Fruit fly (Drosophila melanogaster) whole organism, embryonic: ENCODE measurements around the gene Trf.

Experiments
- CG12104 ChIP-seq: fragments of 200-800 bp; sonication (Bioruptor generic); optimal IDR thresholded peaks from 3 replicates; lab custom pipeline; 2016; ENCODE audit warnings: missing biosample characterization, missing genetic modification characterization
- CG1233 ChIP-seq: fragments of 200-800 bp; sonication (Bioruptor generic); optimal IDR thresholded peaks from 4 replicates; lab custom pipeline; 2018; ENCODE audit warnings: missing biosample characterization, mild to moderate bottlenecking, missing genetic modification characterization
- CG12391 ChIP-seq: fragments of 200-800 bp; sonication (Bioruptor generic); optimal IDR thresholded peaks from 3 replicates; lab custom pipeline; 2018; ENCODE audit warnings: missing biosample characterization, mild to moderate bottlenecking, missing genetic modification characterization, moderate library complexity
- CG13894 ChIP-seq: fragments of 200-800 bp; sonication (Bioruptor generic); optimal IDR thresholded peaks from 3 replicates; lab custom pipeline; 2018; ENCODE audit warnings: missing biosample characterization, mild to moderate bottlenecking, missing genetic modification characterization, moderate library complexity
- CG14710 ChIP-seq: fragments of 200-800 bp; sonication (Bioruptor generic); optimal IDR thresholded peaks from 3 replicates; lab custom pipeline; 2019; ENCODE audit warnings: missing biosample characterization, mild to moderate bottlenecking, missing genetic modification characterization, moderate library complexity
- CG1529 ChIP-seq: fragments of 200-800 bp; sonication (Bioruptor generic); optimal IDR thresholded peaks from 3 replicates; lab custom pipeline; 2018; ENCODE audit warnings: missing biosample characterization, missing genetic modification characterization
- CG15479 ChIP-seq: fragments of 200-800 bp; sonication (Bioruptor generic); optimal IDR thresholded peaks from 3 replicates; lab custom pipeline; 2019; ENCODE audit warnings: missing biosample characterization, mild to moderate bottlenecking, missing genetic modification characterization, moderate library complexity
- CG16779 ChIP-seq: fragments of 200-800 bp; sonication (Bioruptor generic); IDR thresholded peaks from 2 replicates; pipeline ENCODE4 v1.3.6; 2022; ENCODE audit warnings: missing biosample characterization, missing genetic modification characterization
- CG18011 ChIP-seq: fragments of 200-800 bp; sonication (Bioruptor generic); optimal IDR thresholded peaks from 2 replicates; lab custom pipeline; 2017; ENCODE audit warnings: missing biosample characterization, missing genetic modification characterization, mild to moderate bottlenecking, moderate library complexity, missing genotype
- CG4854 ChIP-seq: fragments of 200-800 bp; sonication (Bioruptor generic); optimal IDR thresholded peaks from 2 replicates; lab custom pipeline; 2016; ENCODE audit warnings: missing biosample characterization, missing genetic modification characterization, inconsistent platforms
- CG6683 ChIP-seq: fragments of 200-800 bp; sonication (Bioruptor generic); optimal IDR thresholded peaks from 2 replicates; lab custom pipeline; 2017; ENCODE audit warnings: missing biosample characterization, mild to moderate bottlenecking, missing genetic modification characterization, missing genetic modification reagents
- CG8388 ChIP-seq: fragments of 200-800 bp; sonication (Bioruptor generic); optimal IDR thresholded peaks from 2 replicates; lab custom pipeline; 2019; ENCODE audit warnings: missing biosample characterization, mild to moderate bottlenecking, missing genetic modification characterization, moderate library complexity
- CG9215 ChIP-seq: fragments of 200-800 bp; sonication (Bioruptor generic); IDR thresholded peaks from 2 replicates; pipeline ENCODE4 v1.3.6; 2022; ENCODE audit warnings: missing biosample characterization, missing genetic modification characterization
- CTCF ChIP-seq: fragments of 200-800 bp; sonication (Bioruptor generic); optimal IDR thresholded peaks from 2 replicates; lab custom pipeline; 2017; ENCODE audit warnings: missing biosample characterization, mild to moderate bottlenecking, missing genetic modification characterization, moderate library complexity
- D ChIP-seq, 2 experiments: fragments of 200-800 bp in 1 of 2; fragments of >200 bp in 1 of 2; sonication (Bioruptor generic) in 1 of 2; optimal IDR thresholded peaks; 2 replicates in 1 of 2; 3 replicates in 1 of 2; lab custom pipeline; 2017; ENCODE audit warnings: mild to moderate bottlenecking in 1 of 2, missing biosample characterization in 1 of 2, missing genetic modification characterization in 1 of 2, missing genetic modification reagents in 1 of 2
- E2f1 ChIP-seq: fragments of 200-800 bp; sonication (Bioruptor generic); IDR thresholded peaks from 2 replicates; pipeline ENCODE4 v1.3.6; 2022; ENCODE audit warnings: missing biosample characterization, missing genetic modification characterization
- E2f2 ChIP-seq: fragments of 200-800 bp; sonication (Bioruptor generic); IDR thresholded peaks from 2 replicates; pipeline ENCODE4 v1.3.6; 2022; ENCODE audit warnings: missing biosample characterization, missing genetic modification characterization
- Gsc ChIP-seq: fragments of 200-800 bp; sonication (Bioruptor generic); IDR thresholded peaks from 2 replicates; pipeline ENCODE4 v1.3.6; 2022; ENCODE audit warnings: missing biosample characterization, missing genetic modification characterization
- HLH3B ChIP-seq: fragments of 200-800 bp; sonication (Bioruptor generic); IDR thresholded peaks from 2 replicates; pipeline ENCODE4 v1.3.6; 2022; ENCODE audit warnings: missing biosample characterization, missing genetic modification characterization
- HmgZ ChIP-seq: fragments of 200-800 bp; sonication (Bioruptor generic); optimal IDR thresholded peaks from 2 replicates; lab custom pipeline; 2018; ENCODE audit warnings: missing biosample characterization, mild to moderate bottlenecking, missing genetic modification characterization
- Hmr ChIP-seq: fragments of 200-800 bp; sonication (Bioruptor generic); optimal IDR thresholded peaks from 3 replicates; lab custom pipeline; 2017; ENCODE audit warnings: mild to moderate bottlenecking, missing biosample characterization, missing genetic modification reagents, missing genetic modification characterization
- Jarid2 ChIP-seq: fragments of 200-800 bp; sonication (Bioruptor generic); optimal IDR thresholded peaks from 3 replicates; lab custom pipeline; 2017; ENCODE audit warnings: mild to moderate bottlenecking, missing biosample characterization, missing genetic modification reagents, missing genetic modification characterization
- Nf-YC ChIP-seq: fragments of 200-800 bp; optimal IDR thresholded peaks from 3 replicates; lab custom pipeline; 2019; ENCODE audit warnings: missing biosample characterization, mild to moderate bottlenecking, missing genetic modification characterization, moderate library complexity
- Oli ChIP-seq: fragments of 200-800 bp; sonication (Bioruptor generic); optimal IDR thresholded peaks from 2 replicates; lab custom pipeline; 2018; ENCODE audit warnings: missing biosample characterization, mild to moderate bottlenecking, missing genetic modification characterization, moderate library complexity
- Optix ChIP-seq: fragments of 200-800 bp; sonication (Bioruptor generic); IDR thresholded peaks from 3 replicates; pipeline ENCODE4 v1.3.6; 2022; ENCODE audit warnings: missing biosample characterization, missing genetic modification characterization
- Poxn ChIP-seq: fragments of 200-800 bp; sonication (Bioruptor generic); IDR thresholded peaks from 2 replicates; pipeline ENCODE4 v1.3.6; 2022; ENCODE audit warnings: missing biosample characterization, missing genetic modification characterization
- Side ChIP-seq: fragments of 200-800 bp; sonication (Bioruptor generic); optimal IDR thresholded peaks from 2 replicates; lab custom pipeline; 2016; ENCODE audit warnings: missing biosample characterization, missing genetic modification characterization
- ac ChIP-seq: fragments of 200-800 bp; sonication (Bioruptor generic); optimal IDR thresholded peaks from 3 replicates; lab custom pipeline; 2017; ENCODE audit warnings: missing biosample characterization, mild to moderate bottlenecking, missing genetic modification characterization
- al ChIP-seq: fragments of 200-800 bp; sonication (Bioruptor generic); IDR thresholded peaks from 2 replicates; pipeline ENCODE4 v1.3.6; 2022; ENCODE audit warnings: missing biosample characterization, missing genetic modification characterization
- ato ChIP-seq: fragments of 200-800 bp; sonication (Bioruptor generic); IDR thresholded peaks from 2 replicates; pipeline ENCODE4 v1.3.6; 2022; ENCODE audit warnings: missing biosample characterization, missing genetic modification characterization; ENCODE audit not compliant: partially characterized antibody
- bab2 ChIP-seq: fragments of 200-800 bp; sonication (Bioruptor generic); optimal IDR thresholded peaks from 2 replicates; lab custom pipeline; 2016; ENCODE audit warnings: missing biosample characterization, missing genetic modification characterization
- dimm ChIP-seq: fragments of 200-800 bp; sonication (Bioruptor generic); IDR thresholded peaks from 2 replicates; pipeline ENCODE4 v1.3.6; 2022; ENCODE audit warnings: missing biosample characterization, missing genetic modification characterization
- dmrt11E ChIP-seq: fragments of 200-800 bp; sonication (Bioruptor generic); optimal IDR thresholded peaks from 3 replicates; lab custom pipeline; 2018; ENCODE audit warnings: missing biosample characterization, mild to moderate bottlenecking, missing genetic modification characterization, moderate library complexity
- dysf ChIP-seq: fragments of 200-800 bp; sonication (Bioruptor generic); IDR thresholded peaks from 3 replicates; pipeline ENCODE4 v1.3.6; 2022; ENCODE audit warnings: missing biosample characterization, missing genetic modification characterization
- eve ChIP-seq, 2 experiments: fragments of >200 bp; optimal IDR thresholded peaks; 2 replicates each; lab custom pipeline; 2017; ENCODE audit warnings: missing biosample characterization in 2 of 2, missing genetic modification characterization in 2 of 2
- eyg ChIP-seq: fragments of 200-800 bp; sonication (Bioruptor generic); optimal IDR thresholded peaks from 3 replicates; lab custom pipeline; 2016; ENCODE audit warnings: missing biosample characterization, missing genetic modification characterization
- ftz-f1 ChIP-seq: fragments of 200-800 bp; sonication (Bioruptor generic); optimal IDR thresholded peaks from 2 replicates; lab custom pipeline; 2016; ENCODE audit warnings: missing biosample characterization, missing genetic modification characterization
- gfzf ChIP-seq: fragments of 200-800 bp; sonication (Bioruptor generic); optimal IDR thresholded peaks from 2 replicates; lab custom pipeline; 2016; ENCODE audit warnings: missing biosample characterization, mild to moderate bottlenecking, missing genetic modification characterization, moderate library complexity
- hkb ChIP-seq, 2 experiments: fragments of 200-800 bp in 1 of 2; fragments of >200 bp in 1 of 2; sonication (Bioruptor generic) in 1 of 2; IDR thresholded peaks in 1 of 2; optimal IDR thresholded peaks in 1 of 2; 2 replicates each; pipeline versions ENCODE4 v1.3.6 to Lab custom; 2017 to 2022; ENCODE audit warnings: missing biosample characterization in 1 of 2, missing genetic modification characterization in 1 of 2
- jing ChIP-seq: fragments of 200-800 bp; sonication (Bioruptor generic); optimal IDR thresholded peaks from 2 replicates; lab custom pipeline; 2018; ENCODE audit warnings: missing biosample characterization, mild to moderate bottlenecking, missing genetic modification characterization
- knrl ChIP-seq: fragments of 200-800 bp; sonication (Bioruptor generic); IDR thresholded peaks from 3 replicates; pipeline ENCODE4 v1.3.6; 2022; ENCODE audit warnings: missing biosample characterization, missing genetic modification characterization; ENCODE audit not compliant: partially characterized antibody
- p53 ChIP-seq: fragments of 200-800 bp; sonication (Bioruptor generic); optimal IDR thresholded peaks from 2 replicates; lab custom pipeline; 2016; ENCODE audit warnings: missing biosample characterization, missing genetic modification characterization
- pho ChIP-seq: fragments of 200-800 bp; sonication (Bioruptor generic); optimal IDR thresholded peaks from 2 replicates; lab custom pipeline; 2016; ENCODE audit warnings: missing biosample characterization, missing genetic modification characterization
- run ChIP-seq: fragments of 200-800 bp; sonication (Bioruptor generic); optimal IDR thresholded peaks from 3 replicates; lab custom pipeline; 2018; ENCODE audit warnings: missing biosample characterization, mild to moderate bottlenecking, missing genetic modification characterization
- shn ChIP-seq: fragments of 200-800 bp; sonication (Bioruptor generic); optimal IDR thresholded peaks from 3 replicates; lab custom pipeline; 2016; ENCODE audit warnings: missing biosample characterization, missing genetic modification characterization
- sob ChIP-seq: fragments of 200-800 bp; sonication (Bioruptor generic); IDR thresholded peaks from 2 replicates; pipeline ENCODE4 v1.3.6; 2022; ENCODE audit warnings: missing biosample characterization, missing genetic modification characterization
- tin ChIP-seq: fragments of 200-800 bp; sonication (Bioruptor generic); optimal IDR thresholded peaks from 3 replicates; lab custom pipeline; 2016; ENCODE audit warnings: missing biosample characterization, missing genetic modification characterization
- toy ChIP-seq: fragments of 200-800 bp; sonication (Bioruptor generic); IDR thresholded peaks from 2 replicates; pipeline ENCODE4 v1.3.6; 2022; ENCODE audit warnings: missing biosample characterization, missing genetic modification characterization
- tx ChIP-seq: fragments of 200-800 bp; sonication (Bioruptor generic); optimal IDR thresholded peaks from 2 replicates; lab custom pipeline; 2016; ENCODE audit warnings: missing biosample characterization, missing genetic modification characterization

Gene Trf

DNA sequence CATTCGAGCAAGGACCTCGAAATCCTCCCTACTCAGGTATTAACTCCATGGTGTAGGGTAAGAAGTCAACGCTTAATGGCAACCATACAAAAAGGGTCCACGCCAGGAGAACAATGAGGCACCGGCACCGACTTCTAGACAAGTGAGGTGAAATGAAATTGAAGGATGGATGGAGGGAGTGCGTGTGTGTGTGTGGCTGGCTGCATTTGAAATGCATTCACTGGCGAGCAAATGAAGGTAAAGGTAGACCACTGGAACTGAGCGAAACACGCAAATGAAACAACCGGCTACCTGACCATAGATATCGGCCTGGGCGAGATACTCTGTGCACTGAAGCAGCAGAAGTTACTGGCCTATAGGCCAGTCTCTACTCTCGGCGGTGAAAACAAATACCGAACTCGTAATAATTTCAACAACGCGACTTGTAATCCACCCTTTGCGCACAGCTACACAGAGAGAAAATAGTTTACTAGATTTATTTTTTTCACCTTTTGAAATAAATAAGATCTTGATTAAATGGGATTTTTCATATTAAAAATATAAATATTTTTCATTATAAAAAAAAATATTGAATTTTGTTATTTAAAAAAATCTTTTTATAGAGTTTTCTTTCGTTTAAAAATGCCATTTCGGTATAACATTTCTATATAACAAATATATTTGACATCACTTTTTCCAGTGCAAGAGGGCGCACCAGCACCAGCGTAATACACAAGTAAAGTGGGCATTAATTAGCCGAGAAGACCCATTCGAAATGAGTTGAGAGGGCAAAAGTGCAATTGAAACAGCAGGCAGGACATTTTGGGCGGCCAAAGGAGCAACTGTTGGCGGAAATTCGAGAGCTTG, 9.2 kb downstream of the Trf start:
- no peak for TF ChIP-seq ato (GFP tag; lab: Robert Waterston, UW)
- TF ChIP-seq E2f1 (GFP tag; lab: Robert Waterston, UW), result no peak
- peak; percentile 97 for TF ChIP-seq CG15479 (GFP tag; lab: Kevin White, UChicago)
- peak; percentile 39 for TF ChIP-seq CG18011 (GFP tag; lab: Kevin White, UChicago)
- TF ChIP-seq jing, result peak; percentile 30
- TF ChIP-seq CG14710 (tag; lab: Kevin White, UChicago), result peak; percentile 84
- TF ChIP-seq dmrt11E, result peak; percentile 94
- TF ChIP-seq al (GFP tag; lab: Robert Waterston, UW), result peak; percentile 64
- peak; percentile 84 for TF ChIP-seq sob (GFP tag; lab: Robert Waterston, UW)
- TF ChIP-seq CG1529, result peak; percentile 71
- TF ChIP-seq hkb (optimal IDR thresholded peaks at IDR 0.05; lab: Kevin White, UChicago), result no peak
- peak; percentile 93 for TF ChIP-seq hkb (GFP tag; IDR thresholded peaks at IDR 0.05; lab: Robert Waterston, UW)
- peak; percentile 77 for TF ChIP-seq tin (GFP tag; lab: Kevin White, UChicago)
- peak; percentile 91 for TF ChIP-seq dysf
- peak; percentile 7 for TF ChIP-seq CG6683 (GFP tag; lab: Kevin White, UChicago)
- peak; percentile 5 for TF ChIP-seq tx (GFP tag; lab: Kevin White, UChicago)
- no peak for TF ChIP-seq Gsc (GFP tag; lab: Robert Waterston, UW)
- TF ChIP-seq Oli (tag; lab: Kevin White, UChicago), result peak; percentile 87
- peak; percentile 88 for TF ChIP-seq D (optimal IDR thresholded peaks at IDR 0.05; lab: Kevin White, UChicago)
- TF ChIP-seq D (GFP tag; optimal IDR thresholded peaks at IDR 0.05; lab: Kevin White, UChicago), result peak; percentile 86
- TF ChIP-seq gfzf (GFP tag; lab: Kevin White, UChicago), result no peak
- TF ChIP-seq Optix, result peak; percentile 61; the same call in 1 of the 3 replicates
- no peak for TF ChIP-seq eyg (GFP tag; lab: Kevin White, UChicago)
- no peak for TF ChIP-seq eve (GFP tag; optimal IDR thresholded peaks at IDR 0.05; lab: Kevin White, UChicago)
- peak; percentile 49 for TF ChIP-seq Nf-YC (tag; lab: Kevin White, UChicago)
- TF ChIP-seq HmgZ, result peak; percentile 53
- TF ChIP-seq Hmr (GFP tag; lab: Kevin White, UChicago), result peak; percentile 88
- TF ChIP-seq Jarid2, result no peak
- TF ChIP-seq CG8388 (GFP tag; lab: Kevin White, UChicago), result peak; percentile 84
- TF ChIP-seq E2f2 (GFP tag; lab: Robert Waterston, UW), result peak; percentile 71
- TF ChIP-seq CTCF (GFP tag; lab: Kevin White, UChicago), result peak; percentile 54
- TF ChIP-seq CG16779 (GFP tag; lab: Robert Waterston, UW), result no peak
- TF ChIP-seq dimm (GFP tag; lab: Robert Waterston, UW), result peak; percentile 56
- no peak for TF ChIP-seq CG13894 (tag; lab: Kevin White, UChicago)
- no peak for TF ChIP-seq p53 (GFP tag; lab: Kevin White, UChicago)
- TF ChIP-seq CG12391, result peak; percentile 91
- TF ChIP-seq toy (GFP tag; lab: Robert Waterston, UW), result no peak
- TF ChIP-seq ac, result peak; percentile 45
- peak; percentile 90; the same call in 1 of the 2 replicates for TF ChIP-seq HLH3B (GFP tag; lab: Robert Waterston, UW)
- no peak for TF ChIP-seq bab2
- no peak for TF ChIP-seq shn (GFP tag; lab: Kevin White, UChicago)
- TF ChIP-seq CG12104, result no peak
- peak; percentile 73 for TF ChIP-seq run
- peak; percentile 56; the same call in 1 of the 2 replicates for TF ChIP-seq Poxn (GFP tag; lab: Robert Waterston, UW)
- TF ChIP-seq knrl (GFP tag; lab: Robert Waterston, UW), result no peak
- no peak for TF ChIP-seq CG9215
- TF ChIP-seq ftz-f1 (GFP tag; lab: Kevin White, UChicago), result no peak
- peak; percentile 50 for TF ChIP-seq CG1233
- no peak for TF ChIP-seq Side
- peak; percentile 13 for TF ChIP-seq pho (GFP tag; lab: Kevin White, UChicago)
- TF ChIP-seq CG4854 (GFP tag; lab: Kevin White, UChicago), result no peak
